Worm (Caenorhabditis elegans): Measurements from ENCODE around the gene hxk-3.

- no peak for TF ChIP-seq ceh-30 (tag; optimal IDR thresholded peaks at IDR 0.05)
- no peak for TF ChIP-seq ceh-2 (tag; optimal IDR thresholded peaks at IDR 0.05)
- TF ChIP-seq fkh-6 (tag; optimal IDR thresholded peaks at IDR 0.05) = no peak
- TF ChIP-seq nfya-1 (tag; optimal IDR thresholded peaks at IDR 0.05) = no peak
- TF ChIP-seq ttx-3 (tag; optimal IDR thresholded peaks at IDR 0.05) = no peak
- TF ChIP-seq hlh-15 (tag; optimal IDR thresholded peaks at IDR 0.05) = no peak
- TF ChIP-seq unc-42 (tag; optimal IDR thresholded peaks at IDR 0.05) = no peak
- no peak for TF ChIP-seq lim-6 (tag; optimal IDR thresholded peaks at IDR 0.05)
- TF ChIP-seq ceh-31 (tag; optimal IDR thresholded peaks at IDR 0.05) = no peak
These were observed 40.7 kb upstream of the hxk-3 start, which contains the start of gene nadk-1 for ce11 chrIV:1456775-1457174.

Measured in whole organism, late embryonic.